Fruit fly (Drosophila melanogaster) whole organism, embryonic: Measurements from ENCODE around the gene qjt.
A peak's percentile ranks its signal among the peaks of the same experiment; 100 is the strongest.

Experiments used
- Blimp-1 ChIP-seq: fragments of 200-800 bp; sonication (Bioruptor generic); optimal IDR thresholded peaks from 3 replicates; lab custom pipeline; 2018; ENCODE audit warnings: missing biosample characterization, missing genetic modification characterization, mild to moderate bottlenecking, moderate library complexity, missing genetic modification reagents
- CG10462 ChIP-seq: fragments of 200-800 bp; sonication (Bioruptor generic); optimal IDR thresholded peaks from 2 replicates; lab custom pipeline; 2016; ENCODE audit warnings: missing biosample characterization, missing genetic modification characterization
- CG11093 ChIP-seq: fragments of 200-800 bp; sonication (Bioruptor generic); IDR thresholded peaks from 3 replicates; pipeline ENCODE4 v1.3.6; 2022; ENCODE audit warnings: missing biosample characterization, missing genetic modification characterization
- CG13123 ChIP-seq: fragments of 200-800 bp; sonication (Bioruptor generic); optimal IDR thresholded peaks from 2 replicates; lab custom pipeline; 2016; ENCODE audit warnings: missing biosample characterization, missing genetic modification characterization
- CG14965 ChIP-seq: fragments of 200-800 bp; sonication (Bioruptor generic); optimal IDR thresholded peaks from 2 replicates; lab custom pipeline; 2016; ENCODE audit warnings: missing biosample characterization, missing genetic modification characterization, borderline replicate concordance
- CG15011 ChIP-seq: fragments of 200-800 bp; sonication (Bioruptor generic); optimal IDR thresholded peaks from 3 replicates; lab custom pipeline; 2018; ENCODE audit warnings: missing biosample characterization, mild to moderate bottlenecking, missing genetic modification characterization
- CG15601 ChIP-seq: fragments of 200-800 bp; sonication (Bioruptor generic); optimal IDR thresholded peaks from 3 replicates; lab custom pipeline; 2019; ENCODE audit warnings: missing biosample characterization, mild to moderate bottlenecking, missing genetic modification characterization, moderate library complexity
- CG1603 ChIP-seq: fragments of 200-800 bp; sonication (Bioruptor generic); optimal IDR thresholded peaks from 2 replicates; lab custom pipeline; 2019; ENCODE audit warnings: missing biosample characterization, mild to moderate bottlenecking, missing genetic modification characterization, moderate library complexity
- CG16779 ChIP-seq: fragments of 200-800 bp; sonication (Bioruptor generic); IDR thresholded peaks from 2 replicates; pipeline ENCODE4 v1.3.6; 2022; ENCODE audit warnings: missing biosample characterization, missing genetic modification characterization
- CG17359 ChIP-seq: fragments of 200-800 bp; sonication (Bioruptor generic); optimal IDR thresholded peaks from 3 replicates; lab custom pipeline; 2018; ENCODE audit warnings: missing biosample characterization, mild to moderate bottlenecking, missing genetic modification characterization, moderate library complexity
- CG18619 ChIP-seq: fragments of 200-800 bp; sonication (Bioruptor generic); optimal IDR thresholded peaks from 3 replicates; lab custom pipeline; 2017; ENCODE audit warnings: missing biosample characterization, mild to moderate bottlenecking, missing genetic modification characterization
- CG32532 ChIP-seq: fragments of 200-800 bp; sonication (Bioruptor generic); IDR thresholded peaks from 2 replicates; pipeline ENCODE4 v1.3.6; 2022; ENCODE audit warnings: missing biosample characterization, missing genetic modification characterization
- CG6854 ChIP-seq: fragments of 200-800 bp; sonication (Bioruptor generic); optimal IDR thresholded peaks from 3 replicates; lab custom pipeline; 2017; ENCODE audit warnings: missing biosample characterization, mild to moderate bottlenecking, missing genetic modification characterization
- CG7786 ChIP-seq: fragments of 200-800 bp; sonication (Bioruptor generic); optimal IDR thresholded peaks from 2 replicates; lab custom pipeline; 2016; ENCODE audit warnings: missing biosample characterization, missing genetic modification characterization
- CG7963 ChIP-seq: fragments of 200-800 bp; sonication (Bioruptor generic); IDR thresholded peaks from 3 replicates; pipeline ENCODE4 v1.3.6; 2022; ENCODE audit warnings: missing biosample characterization, missing genetic modification characterization; ENCODE audit not compliant: partially characterized antibody
- CG8478 ChIP-seq: fragments of >200 bp; optimal IDR thresholded peaks from 2 replicates; lab custom pipeline; 2018
- CG8765 ChIP-seq: fragments of 200-800 bp; sonication (Bioruptor generic); IDR thresholded peaks from 2 replicates; pipeline ENCODE4 v1.3.6; 2022; ENCODE audit warnings: missing biosample characterization, missing genetic modification characterization
- CG9727 ChIP-seq: fragments of 200-800 bp; sonication (Bioruptor generic); optimal IDR thresholded peaks from 3 replicates; lab custom pipeline; 2017; ENCODE audit warnings: missing biosample characterization, mild to moderate bottlenecking, missing genetic modification characterization
- D19B ChIP-seq: fragments of 200-800 bp; sonication (Bioruptor generic); optimal IDR thresholded peaks from 2 replicates; lab custom pipeline; 2017; ENCODE audit warnings: missing biosample characterization, mild to moderate bottlenecking, missing genetic modification characterization
- Doc3 ChIP-seq: fragments of 200-800 bp; sonication (Bioruptor generic); IDR thresholded peaks from 3 replicates; pipeline ENCODE4 v1.3.6; 2022; ENCODE audit warnings: missing biosample characterization, missing genetic modification characterization; ENCODE audit not compliant: partially characterized antibody
- Hey ChIP-seq: fragments of 200-800 bp; sonication (Bioruptor generic); optimal IDR thresholded peaks from 3 replicates; lab custom pipeline; 2018; ENCODE audit warnings: missing biosample characterization, mild to moderate bottlenecking, missing genetic modification characterization
- Hmr ChIP-seq: fragments of 200-800 bp; sonication (Bioruptor generic); optimal IDR thresholded peaks from 3 replicates; lab custom pipeline; 2017; ENCODE audit warnings: mild to moderate bottlenecking, missing biosample characterization, missing genetic modification reagents, missing genetic modification characterization
- Hr3 ChIP-seq: fragments of 200-800 bp; sonication (Bioruptor generic); optimal IDR thresholded peaks from 3 replicates; lab custom pipeline; 2016; ENCODE audit warnings: missing biosample characterization, missing genetic modification characterization
- Hr39 ChIP-seq: fragments of >200 bp; optimal IDR thresholded peaks from 2 replicates; lab custom pipeline; 2017
- Lhr ChIP-seq: fragments of 200-800 bp; sonication (Bioruptor generic); optimal IDR thresholded peaks from 3 replicates; lab custom pipeline; 2017; ENCODE audit warnings: mild to moderate bottlenecking, missing biosample characterization, missing genetic modification reagents, missing genetic modification characterization
- Med ChIP-seq: fragments of 200-800 bp; sonication (Bioruptor generic); peaks from one replicate; lab custom pipeline; 2016; ENCODE audit warnings: missing biosample characterization, missing genetic modification characterization, mild to moderate bottlenecking, inconsistent platforms, moderate library complexity
- Neu2 ChIP-seq: fragments of 200-800 bp; sonication (Bioruptor generic); optimal IDR thresholded peaks from 3 replicates; lab custom pipeline; 2016; ENCODE audit warnings: missing biosample characterization, missing genetic modification characterization, borderline replicate concordance
- Nf-YA ChIP-seq: fragments of 200-800 bp; sonication (Bioruptor generic); IDR thresholded peaks from 2 replicates; pipeline ENCODE4 v1.3.6; 2022; ENCODE audit warnings: missing biosample characterization, missing genetic modification characterization
- Optix ChIP-seq: fragments of 200-800 bp; sonication (Bioruptor generic); IDR thresholded peaks from 3 replicates; pipeline ENCODE4 v1.3.6; 2022; ENCODE audit warnings: missing biosample characterization, missing genetic modification characterization
- ab ChIP-seq: fragments of 200-800 bp; sonication (Bioruptor generic); optimal IDR thresholded peaks from 2 replicates; lab custom pipeline; 2016; ENCODE audit warnings: missing biosample characterization, missing genetic modification characterization
- ap ChIP-seq: fragments of 200-800 bp; sonication (Bioruptor generic); IDR thresholded peaks from 2 replicates; pipeline ENCODE4 v1.3.6; 2022; ENCODE audit warnings: missing biosample characterization, missing genetic modification characterization
- danr ChIP-seq: fragments of 200-800 bp; sonication (Bioruptor generic); IDR thresholded peaks from 2 replicates; pipeline ENCODE4 v1.3.6; 2022; ENCODE audit warnings: missing biosample characterization, missing genetic modification characterization
- dati ChIP-seq: fragments of 200-800 bp; sonication (Bioruptor generic); IDR thresholded peaks from 2 replicates; pipeline ENCODE4 v1.3.6; 2022; ENCODE audit warnings: missing biosample characterization, missing genetic modification characterization
- grn ChIP-seq: fragments of 200-800 bp; sonication (Bioruptor generic); optimal IDR thresholded peaks from 3 replicates; lab custom pipeline; 2017; ENCODE audit warnings: missing biosample characterization, missing genetic modification characterization
- ken ChIP-seq: fragments of 200-800 bp; sonication (Bioruptor generic); IDR thresholded peaks from 3 replicates; pipeline ENCODE4 v1.3.6; 2022; ENCODE audit warnings: missing biosample characterization, missing genetic modification characterization
- kni ChIP-seq: fragments of 200-800 bp; sonication (Bioruptor generic); optimal IDR thresholded peaks from 3 replicates; lab custom pipeline; 2017; ENCODE audit warnings: mild to moderate bottlenecking, missing biosample characterization, missing genetic modification reagents, missing genetic modification characterization
- nau ChIP-seq: fragments of 200-800 bp; sonication (Bioruptor generic); optimal IDR thresholded peaks from 3 replicates; lab custom pipeline; 2017; ENCODE audit warnings: missing biosample characterization, mild to moderate bottlenecking, missing genetic modification characterization, missing genetic modification reagents
- nom ChIP-seq: fragments of 200-800 bp; sonication (Bioruptor generic); optimal IDR thresholded peaks from 2 replicates; lab custom pipeline; 2017; ENCODE audit warnings: missing biosample characterization, missing genetic modification characterization, mild to moderate bottlenecking, moderate library complexity, missing genetic modification reagents
- salm ChIP-seq: fragments of 200-800 bp; sonication (Bioruptor generic); optimal IDR thresholded peaks from 2 replicates; lab custom pipeline; 2018; ENCODE audit warnings: missing biosample characterization, mild to moderate bottlenecking, missing genetic modification characterization
- sisA ChIP-seq: fragments of 200-800 bp; sonication (Bioruptor generic); IDR thresholded peaks from 2 replicates; pipeline ENCODE4 v1.3.6; 2022; ENCODE audit warnings: missing biosample characterization, missing genetic modification characterization
- vnd ChIP-seq: fragments of 200-800 bp; sonication (Bioruptor generic); IDR thresholded peaks from 3 replicates; pipeline ENCODE4 v1.3.6; 2022; ENCODE audit warnings: missing biosample characterization, missing genetic modification characterization; ENCODE audit not compliant: partially characterized antibody
- zfh2 ChIP-seq: fragments of 200-800 bp; sonication (Bioruptor generic); optimal IDR thresholded peaks from 2 replicates; lab custom pipeline; 2016; ENCODE audit warnings: missing biosample characterization, missing genetic modification characterization

qjt gene

DNA sequence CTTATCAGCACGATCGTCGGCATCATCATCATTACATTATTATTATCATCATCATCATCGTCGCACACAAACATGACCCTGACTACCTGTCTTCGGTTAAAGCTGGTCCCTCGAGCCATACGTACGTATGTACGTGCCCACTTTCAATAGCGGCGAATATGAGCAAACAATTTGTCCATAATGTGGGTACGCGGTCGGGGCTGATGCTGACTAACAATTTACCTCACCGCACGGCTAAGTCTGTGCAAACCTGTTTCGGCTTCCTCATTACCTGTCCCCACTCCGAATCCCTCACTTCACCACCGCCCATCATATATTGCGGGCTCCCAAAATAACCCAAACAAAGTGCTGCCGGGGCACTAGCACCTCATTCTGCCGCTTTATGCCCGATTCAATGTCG lies 48.5 kb upstream of the qjt start (continued):
- no peak for TF ChIP-seq CG15601
- no peak for TF ChIP-seq Hr3
- no peak for TF ChIP-seq Hey (tag; lab: Kevin White, UChicago)
- TF ChIP-seq CG18619 (GFP tag; lab: Kevin White, UChicago) = no peak
- no peak for TF ChIP-seq Doc3 (GFP tag; lab: Robert Waterston, UW)
- TF ChIP-seq D19B (GFP tag; lab: Kevin White, UChicago) = no peak
- no peak for TF ChIP-seq salm (tag; lab: Kevin White, UChicago)
- TF ChIP-seq Nf-YA (GFP tag; lab: Robert Waterston, UW) = no peak
- no peak for TF ChIP-seq zfh2 (GFP tag; lab: Kevin White, UChicago)
- TF ChIP-seq CG16779 (GFP tag; lab: Robert Waterston, UW) = 0 out of 2 replicates have a peak, but pooled peaks have one; percentile 9
- TF ChIP-seq Lhr (GFP tag; lab: Kevin White, UChicago) = no peak
- TF ChIP-seq Optix = no peak
- no peak for TF ChIP-seq danr
- no peak for TF ChIP-seq vnd (GFP tag; lab: Robert Waterston, UW)
- 0 out of 2 replicates have a peak, but pooled peaks have one; percentile 10 for TF ChIP-seq CG32532
- TF ChIP-seq CG17359 (tag; lab: Kevin White, UChicago) = no peak
- no peak for TF ChIP-seq Hmr
- TF ChIP-seq CG6854 (GFP tag; lab: Kevin White, UChicago) = no peak
- TF ChIP-seq ken (GFP tag; lab: Robert Waterston, UW) = no peak
- TF ChIP-seq ap (GFP tag; lab: Robert Waterston, UW) = no peak
- TF ChIP-seq CG10462 (GFP tag; lab: Kevin White, UChicago) = no peak
- TF ChIP-seq CG14965 (GFP tag; lab: Kevin White, UChicago) = no peak
- no peak for TF ChIP-seq nom (GFP tag; lab: Kevin White, UChicago)
- TF ChIP-seq ab (GFP tag; lab: Kevin White, UChicago) = no peak
- TF ChIP-seq CG13123 (GFP tag; lab: Kevin White, UChicago) = no peak
- peak; percentile 18 for TF ChIP-seq Blimp-1 (GFP tag; lab: Kevin White, UChicago)
- TF ChIP-seq grn (GFP tag; lab: Kevin White, UChicago) = peak; percentile 67
- peak; percentile 48 for TF ChIP-seq Med
- no peak for TF ChIP-seq CG1603 (tag; lab: Kevin White, UChicago)
- no peak for TF ChIP-seq nau (GFP tag; lab: Kevin White, UChicago)
- no peak for TF ChIP-seq CG8478 (lab: Kevin White, UChicago)
- TF ChIP-seq CG11093 (GFP tag; lab: Robert Waterston, UW) = no peak
- TF ChIP-seq CG9727 (GFP tag; lab: Kevin White, UChicago) = no peak
- TF ChIP-seq CG7963 (GFP tag; lab: Robert Waterston, UW) = no peak
- no peak for TF ChIP-seq sisA
- TF ChIP-seq Neu2 (GFP tag; lab: Kevin White, UChicago) = no peak
- TF ChIP-seq CG8765 (GFP tag; lab: Robert Waterston, UW) = no peak
- no peak for TF ChIP-seq dati (GFP tag; lab: Robert Waterston, UW)
- no peak for TF ChIP-seq CG15011 (GFP tag; lab: Kevin White, UChicago)
- peak; percentile 15 for TF ChIP-seq kni (GFP tag; lab: Kevin White, UChicago)
- no peak for TF ChIP-seq Hr39
- TF ChIP-seq CG7786 (GFP tag; lab: Kevin White, UChicago) = no peak
- TF ChIP-seq, all 482 proteins: peak for 26
